Worm (Caenorhabditis elegans): Measurements from ENCODE around the gene wdr-60.

The wdr-60 gene

DNA sequence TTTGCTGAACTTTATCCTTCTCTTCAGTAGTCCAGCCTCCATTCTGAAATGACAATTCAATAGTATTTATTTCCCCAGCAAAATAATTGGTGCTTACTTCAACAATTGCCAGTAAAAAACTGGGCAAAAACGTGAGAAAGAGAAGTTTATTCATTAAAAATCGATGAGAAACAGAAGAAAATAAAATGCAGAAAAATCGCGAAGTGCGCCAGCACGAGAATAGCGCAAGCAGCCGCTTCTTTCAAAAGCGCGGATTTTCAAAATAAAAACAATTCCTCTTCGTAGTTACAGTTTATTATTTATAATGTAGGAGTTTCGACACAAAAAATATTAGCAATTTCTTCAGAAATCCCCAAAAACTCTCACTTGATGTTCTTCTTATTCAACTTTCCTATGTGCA, 24.1 kb upstream of the wdr-60 start, which contains the start of gene C27F2.9 (continued):
- peak; percentile 94 for TF ChIP-seq swsn-7 (tag; optimal IDR thresholded peaks at IDR 0.05)
- TF ChIP-seq dpl-1 (GFP tag; optimal IDR thresholded peaks at IDR 0.05) = peak; percentile 99 to 100 (median 99)
- no peak for TF ChIP-seq ets-5 (GFP tag; IDR thresholded peaks at IDR 0.05)
- peak; percentile 90 for TF ChIP-seq irx-1 (tag; optimal IDR thresholded peaks at IDR 0.05)
- peak; percentile 95 for TF ChIP-seq nhr-71 (tag; optimal IDR thresholded peaks at IDR 0.05)
- peak; percentile 95 for TF ChIP-seq nhr-47 (tag; optimal IDR thresholded peaks at IDR 0.05)
- TF ChIP-seq nhr-20 (tag; optimal IDR thresholded peaks at IDR 0.05) = peak; percentile 91
- peak; percentile 44 for TF ChIP-seq fkh-4 (tag; optimal IDR thresholded peaks at IDR 0.05; ENCODE audit: borderline replicate concordance)
- TF ChIP-seq nhr-19 (GFP tag; conservative IDR thresholded peaks at IDR 0.05) = peak; percentile 91
- TF ChIP-seq mdl-1 (tag; optimal IDR thresholded peaks at IDR 0.05) = peak in 1 of 2 experiments; percentile 71
- TF ChIP-seq rnt-1 (tag; optimal IDR thresholded peaks at IDR 0.05) = peak; percentile 96
- TF ChIP-seq unc-98 (GFP tag; IDR thresholded peaks at IDR 0.05) = no peak
- peak; percentile 78 for TF ChIP-seq pax-3 (tag; optimal IDR thresholded peaks at IDR 0.05)

DNA sequence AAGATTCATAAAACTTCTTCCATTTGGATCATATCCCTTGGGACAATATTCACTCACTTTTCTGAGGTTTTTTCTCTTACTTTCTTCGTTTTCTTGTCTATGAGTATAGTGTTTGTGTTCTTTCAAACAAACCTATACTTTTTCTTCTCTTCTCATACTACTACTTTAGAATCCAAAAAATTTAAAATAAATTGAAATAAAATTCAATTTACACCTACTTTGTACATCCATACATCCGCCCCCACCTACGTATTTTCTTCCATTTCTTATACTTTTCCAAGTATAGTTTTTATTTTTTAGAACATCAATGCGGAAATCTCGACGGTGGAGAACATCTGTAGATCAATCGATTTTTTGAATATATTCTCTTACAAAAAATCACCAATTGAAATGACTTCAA, 21.7 kb upstream of the wdr-60 start, which contains the start of gene nca-2:
TSS of gene nca-2 (plus strand) at position 301 of the 400 bp plus-strand sequence.
- TF ChIP-seq nhr-85 (tag) (no peak), irx-1 (tag; optimal IDR thresholded peaks at IDR 0.05) (no peak), nhr-84 (tag; optimal IDR thresholded peaks at IDR 0.05) (no peak), jun-1 (tag; optimal IDR thresholded peaks at IDR 0.05) (no peak), snpc-4 (tag; optimal IDR thresholded peaks at IDR 0.05) (no peak), ceh-63 (GFP tag; optimal IDR thresholded peaks at IDR 0.05) (no peak), unc-98 (GFP tag; IDR thresholded peaks at IDR 0.05) (no peak), unc-62 (GFP tag; optimal IDR thresholded peaks at IDR 0.05) (no peak), ces-1 (GFP tag; optimal IDR thresholded peaks at IDR 0.05) (no peak), lin-39 (tag; optimal IDR thresholded peaks at IDR 0.05) (no peak), Y116A8C.19 (tag; optimal IDR thresholded peaks at IDR 0.05; ENCODE audit: borderline replicate concordance) (no peak)

- TF ChIP-seq ces-1 (GFP tag; optimal IDR thresholded peaks at IDR 0.05) (peak; percentile 85), unc-62 (GFP tag; optimal IDR thresholded peaks at IDR 0.05) (no peak), irx-1 (tag; optimal IDR thresholded peaks at IDR 0.05) (no peak), tlp-1 (tag; optimal IDR thresholded peaks at IDR 0.05) (no peak), mep-1 (tag; optimal IDR thresholded peaks at IDR 0.05) (peak; percentile 13), lsy-2 (tag; optimal IDR thresholded peaks at IDR 0.05) (no peak), blmp-1 (tag; optimal IDR thresholded peaks at IDR 0.05) (no peak), nhr-90 (tag; optimal IDR thresholded peaks at IDR 0.05; ENCODE audit: poor library complexity) (no peak), ceh-82 (tag; optimal IDR thresholded peaks at IDR 0.05) (peak in 1 of 3 experiments; percentile 25), nhr-85 (tag) (no peak), unc-98 (GFP tag; IDR thresholded peaks at IDR 0.05) (no peak), nhr-237 (tag; optimal IDR thresholded peaks at IDR 0.05) (no peak), C34B4.2 (tag; optimal IDR thresholded peaks at IDR 0.05) (no peak), fkh-10 (GFP tag; optimal IDR thresholded peaks at IDR 0.05) (peak; percentile 75), nhr-77 (tag; optimal IDR thresholded peaks at IDR 0.05) (no peak), lin-35 (GFP tag; optimal IDR thresholded peaks at IDR 0.05) (peak in 1 of 2 experiments; percentile 6), lin-14 (GFP tag; optimal IDR thresholded peaks at IDR 0.05) (peak; percentile 82), nhr-11 (tag; optimal IDR thresholded peaks at IDR 0.05) (no peak), nhr-71 (tag; optimal IDR thresholded peaks at IDR 0.05) (peak; percentile 8)
Measured at ce11 chrIII:4967236-4967635, 19.8 kb upstream of the wdr-60 start.

DNA sequence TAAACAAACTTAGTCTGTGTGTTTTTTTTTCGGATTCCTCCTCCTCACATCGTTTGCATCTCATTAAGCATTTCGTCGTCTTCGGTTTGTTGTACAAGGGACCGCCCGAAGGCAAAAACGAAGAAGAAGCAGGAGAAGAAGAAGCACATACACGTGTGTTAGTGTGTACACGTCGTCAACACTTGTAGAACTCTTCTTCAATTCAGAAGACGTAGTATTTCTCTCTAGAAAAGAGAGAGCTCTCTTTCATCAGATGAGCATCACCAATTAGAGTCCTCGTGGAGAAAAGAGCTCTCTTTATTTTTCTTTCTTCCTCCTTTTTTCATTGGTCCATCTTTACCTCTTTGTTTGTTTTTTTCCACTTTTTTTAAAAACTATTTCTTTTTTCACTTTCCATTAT, 18.9 kb upstream of the wdr-60 start:
- peak in 1 of 2 experiments; percentile 8 for TF ChIP-seq lsy-2 (tag; optimal IDR thresholded peaks at IDR 0.05)
- TF ChIP-seq dsc-1 (tag; optimal IDR thresholded peaks at IDR 0.05) = no peak
- peak; percentile 66 for TF ChIP-seq lin-14 (GFP tag; optimal IDR thresholded peaks at IDR 0.05)
